Fruit fly (Drosophila melanogaster): ENCODE measurements around the gene Mi-2.

DNA sequence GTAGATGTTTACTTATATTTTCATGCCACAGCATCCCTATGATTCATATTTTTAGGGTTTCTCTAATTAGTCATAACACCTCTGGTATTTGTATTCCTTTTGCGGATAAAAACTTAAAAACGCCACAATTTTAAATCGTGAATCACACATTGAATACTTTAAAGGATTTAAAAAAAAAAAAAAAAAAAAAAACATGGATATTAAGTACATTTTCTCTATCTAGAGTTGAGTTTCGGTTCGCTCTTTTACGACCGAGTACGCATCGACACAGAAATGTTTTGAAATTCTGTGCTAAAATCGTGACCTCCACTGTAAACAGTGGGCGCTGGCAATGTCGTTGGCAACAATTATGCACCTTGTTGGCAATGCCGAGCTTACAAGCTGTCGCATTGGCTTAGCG, 4.6 kb downstream of the Mi-2 start:
- TF ChIP-seq btn (GFP tag; optimal IDR thresholded peaks at IDR 0.05) = no peak
- TF ChIP-seq Xrp1 (GFP tag; IDR thresholded peaks at IDR 0.05) = 0 out of 2 replicates have a peak, but pooled peaks have one; percentile 10
- TF ChIP-seq pan (optimal IDR thresholded peaks at IDR 0.05) = no peak
- TF ChIP-seq pan (GFP tag; optimal IDR thresholded peaks at IDR 0.05 in 1 of 2, IDR thresholded peaks at IDR 0.05 in 1 of 2) = no peak
- no peak for TF ChIP-seq crol (GFP tag; IDR thresholded peaks at IDR 0.05)
- no peak for TF ChIP-seq Atf3 (GFP tag; optimal IDR thresholded peaks at IDR 0.05)
- no peak for TF ChIP-seq MTF-1 (GFP tag; optimal IDR thresholded peaks at IDR 0.05; ENCODE audit: borderline replicate concordance)
- TF ChIP-seq CG18599 (GFP tag; optimal IDR thresholded peaks at IDR 0.05) = no peak
- no peak for TF ChIP-seq CG15601 (tag; optimal IDR thresholded peaks at IDR 0.05)
- no peak for TF ChIP-seq NfI (GFP tag; optimal IDR thresholded peaks at IDR 0.05)
- TF ChIP-seq Optix (GFP tag; IDR thresholded peaks at IDR 0.05) = no peak

All from whole organism, embryonic.